Worm (Caenorhabditis elegans): ENCODE results near the gene srx-9.

Gene srx-9

ce11 chrV:7374090-7374489 lies 21.2 kb downstream of the srx-9 start, which contains the start of gene srx-56:
Gene srx-56, plus strand, starts transcription at chrV:7374390.
- TF ChIP-seq fkh-8 (tag; optimal IDR thresholded peaks at IDR 0.05) (peak; percentile 50), hpl-2 (GFP tag; optimal IDR thresholded peaks at IDR 0.05) (no peak)

ce11 chrV:7369578-7369977 lies 25.7 kb downstream of the srx-9 start, which contains the start of gene srj-14:
Gene srj-14, plus strand, starts transcription at chrV:7369708.
- TF ChIP-seq efl-1 (optimal IDR thresholded peaks at IDR 0.05) (no peak), efl-1 (GFP tag; optimal IDR thresholded peaks at IDR 0.05 in 1 of 2) (peak in 1 of 2 experiments; percentile 77), ceh-82 (tag; optimal IDR thresholded peaks at IDR 0.05) (no peak)

- TF ChIP-seq nhr-47 (tag; optimal IDR thresholded peaks at IDR 0.05) (no peak), nhr-71 (tag; optimal IDR thresholded peaks at IDR 0.05) (peak; percentile 5)
These were observed 30.3 kb downstream of the srx-9 start, which contains the start of gene exc-13 for ce11 chrV:7364951-7365350. Gene exc-13, plus strand, starts transcription at chrV:7365251.

- TF ChIP-seq elt-2 (tag; optimal IDR thresholded peaks at IDR 0.05) = peak; percentile 90
- TF ChIP-seq nhr-77 (tag; optimal IDR thresholded peaks at IDR 0.05) = no peak
These were observed 31.2 kb downstream of the srx-9 start, which contains the start of gene cyp-35A2 for ce11 chrV:7364059-7364458. Gene cyp-35A2, minus strand, starts transcription at chrV:7364182.

ce11 chrV:7361673-7362072 lies 33.6 kb downstream of the srx-9 start, which contains the start of gene cyp-35A1:
Gene cyp-35A1, minus strand, starts transcription at chrV:7361773.
- TF ChIP-seq hpl-2 (GFP tag; optimal IDR thresholded peaks at IDR 0.05) (no peak), efl-1 (optimal IDR thresholded peaks at IDR 0.05) (no peak), efl-1 (GFP tag; optimal IDR thresholded peaks at IDR 0.05 in 1 of 2) (peak in 1 of 2 experiments; percentile 37)

- TF ChIP-seq ztf-11 (tag; optimal IDR thresholded peaks at IDR 0.05) = no peak
- TF ChIP-seq jun-1 (tag; optimal IDR thresholded peaks at IDR 0.05) = no peak
- TF ChIP-seq mef-2 (tag; optimal IDR thresholded peaks at IDR 0.05) = no peak
- no peak for TF ChIP-seq egl-27 (tag; optimal IDR thresholded peaks at IDR 0.05)
- no peak for TF ChIP-seq sup-37 (GFP tag; optimal IDR thresholded peaks at IDR 0.05)
- no peak for TF ChIP-seq ztf-4 (tag; optimal IDR thresholded peaks at IDR 0.05)
- TF ChIP-seq nhr-19 (GFP tag; conservative IDR thresholded peaks at IDR 0.05) = no peak
- no peak for TF ChIP-seq ceh-8 (GFP tag; optimal IDR thresholded peaks at IDR 0.05)
These were observed 38.1 kb downstream of the srx-9 start, which contains the start of gene C03G6.6 for ce11 chrV:7357132-7357531. Gene C03G6.6, plus strand, starts transcription at chrV:7357432.

- TF ChIP-seq ceh-8 (GFP tag; optimal IDR thresholded peaks at IDR 0.05) = no peak
- TF ChIP-seq egl-27 (tag; optimal IDR thresholded peaks at IDR 0.05) = no peak
- no peak for TF ChIP-seq ceh-88 (GFP tag; IDR thresholded peaks at IDR 0.05)
- no peak for TF ChIP-seq unc-98 (GFP tag; IDR thresholded peaks at IDR 0.05)
- no peak for TF ChIP-seq snu-23 (GFP tag; optimal IDR thresholded peaks at IDR 0.05)
- TF ChIP-seq nhr-28 (tag; optimal IDR thresholded peaks at IDR 0.05) = no peak
- TF ChIP-seq pag-3 (tag; optimal IDR thresholded peaks at IDR 0.05; ENCODE audit: borderline replicate concordance, insufficient read depth) = no peak
These were observed 38.6 kb downstream of the srx-9 start, which contains the start of gene C03G6.21 for ce11 chrV:7356684-7357083. Gene C03G6.21, minus strand, starts transcription at chrV:7356784.

- no peak for TF ChIP-seq unc-130 (tag; optimal IDR thresholded peaks at IDR 0.05)
- TF ChIP-seq sptf-1 (tag; optimal IDR thresholded peaks at IDR 0.05) = no peak
- TF ChIP-seq ets-5 (GFP tag; IDR thresholded peaks at IDR 0.05) = no peak
These were observed 39.8 kb downstream of the srx-9 start, which contains the start of gene tag-293 for ce11 chrV:7355464-7355863. Gene tag-293, minus strand, starts transcription at chrV:7355564.

- TF ChIP-seq nhr-84 (tag; optimal IDR thresholded peaks at IDR 0.05) (no peak), ceh-82 (tag; optimal IDR thresholded peaks at IDR 0.05) (no peak), irx-1 (tag; optimal IDR thresholded peaks at IDR 0.05) (no peak), snu-23 (GFP tag; optimal IDR thresholded peaks at IDR 0.05) (no peak), lir-3 (tag; optimal IDR thresholded peaks at IDR 0.05; ENCODE audit: poor library complexity) (no peak), nhr-77 (tag; optimal IDR thresholded peaks at IDR 0.05) (no peak), nhr-47 (tag; optimal IDR thresholded peaks at IDR 0.05) (no peak), tlp-1 (tag; optimal IDR thresholded peaks at IDR 0.05) (no peak), nhr-12 (tag; optimal IDR thresholded peaks at IDR 0.05) (no peak), blmp-1 (tag; optimal IDR thresholded peaks at IDR 0.05) (no peak), efl-3 (GFP tag; optimal IDR thresholded peaks at IDR 0.05) (no peak), ztf-4 (tag; optimal IDR thresholded peaks at IDR 0.05) (no peak), C34B4.2 (tag; optimal IDR thresholded peaks at IDR 0.05) (no peak), aly-2 (tag; optimal IDR thresholded peaks at IDR 0.05) (no peak), grh-1 (GFP tag; IDR thresholded peaks at IDR 0.05) (no peak), hlh-4 (tag; optimal IDR thresholded peaks at IDR 0.05) (no peak)
These were observed 41.7 kb downstream of the srx-9 start for ce11 chrV:7353602-7354001.

All from whole organism, L1 larva.